Fruit fly (Drosophila melanogaster): ENCODE results near the gene EMC5.

dm6 chr2L:19010566-19010965 lies 23.1 kb downstream of the EMC5 start, which contains the start of gene robl37BC:
- TF ChIP-seq pan (optimal IDR thresholded peaks at IDR 0.05), result no peak
- TF ChIP-seq rgr (GFP tag; optimal IDR thresholded peaks at IDR 0.05), result no peak
- TF ChIP-seq sage (GFP tag; optimal IDR thresholded peaks at IDR 0.05), result no peak
- TF ChIP-seq Abd-B (GFP tag; optimal IDR thresholded peaks at IDR 0.05), result no peak

Data from whole organism, wandering third instar larva.